Fruit fly (Drosophila melanogaster): ENCODE measurements around the gene Atxn7.
A peak's percentile ranks its signal among the peaks of the same experiment; 100 is the strongest.

The Atxn7 gene

DNA sequence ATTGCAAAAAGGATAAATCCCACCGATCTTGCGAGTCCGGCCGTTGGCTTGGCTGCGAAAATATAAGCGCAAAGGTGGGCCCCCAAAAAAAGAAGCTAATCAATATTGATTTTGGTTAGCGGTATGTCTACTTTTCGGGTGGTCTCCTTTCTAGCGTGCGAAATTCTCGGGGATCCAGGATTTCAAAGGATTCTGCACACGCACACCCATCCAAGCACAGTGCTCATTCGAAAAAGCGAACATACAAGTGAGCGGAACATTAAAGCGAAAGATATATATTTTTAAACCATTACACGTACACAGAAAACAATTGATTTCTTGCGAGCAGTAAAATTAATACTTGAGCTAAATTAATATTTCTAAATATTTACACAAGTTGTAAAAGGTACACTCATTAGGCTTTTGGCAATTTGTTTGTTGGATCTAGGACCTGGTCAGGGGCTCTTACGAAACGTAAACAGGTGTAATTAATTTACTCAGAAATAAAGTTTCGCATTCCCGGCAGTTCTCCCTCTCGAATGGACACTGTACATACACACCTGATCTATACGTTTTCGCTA lies 9.9 kb upstream of the Atxn7 start (continued):
- TF ChIP-seq ac (GFP tag; optimal IDR thresholded peaks at IDR 0.05) (no peak), CG12299 (tag; optimal IDR thresholded peaks at IDR 0.05) (no peak), CG2120 (GFP tag; optimal IDR thresholded peaks at IDR 0.05) (no peak), CG3995 (GFP tag; optimal IDR thresholded peaks at IDR 0.05) (no peak), CG2129 (GFP tag; IDR thresholded peaks at IDR 0.05; ENCODE audit: partially characterized antibody) (no peak), sisA (GFP tag; IDR thresholded peaks at IDR 0.05) (peak; percentile 24; the same call in 1 of the 2 replicates), Bgb (GFP tag; IDR thresholded peaks at IDR 0.05; ENCODE audit: partially characterized antibody) (no peak), CG18262 (tag; optimal IDR thresholded peaks at IDR 0.05) (peak; percentile 11), jumu (GFP tag; optimal IDR thresholded peaks at IDR 0.05) (no peak), bigmax (GFP tag; optimal IDR thresholded peaks at IDR 0.05) (no peak), CG14050 (GFP tag; IDR thresholded peaks at IDR 0.05) (no peak), Asciz (GFP tag; optimal IDR thresholded peaks at IDR 0.05) (no peak), Atf6 (GFP tag; IDR thresholded peaks at IDR 0.05) (0 out of 2 replicates have a peak, but pooled peaks have one; percentile 24), twi (tag; optimal IDR thresholded peaks at IDR 0.05) (no peak), B-H1 (GFP tag; IDR thresholded peaks at IDR 0.05) (no peak), phol (tag; optimal IDR thresholded peaks at IDR 0.05) (no peak), Antp (GFP tag; optimal IDR thresholded peaks at IDR 0.05) (no peak), dpn (GFP tag; optimal IDR thresholded peaks at IDR 0.05) (no peak), Med (GFP tag) (peak; percentile 60), grau (tag; optimal IDR thresholded peaks at IDR 0.05) (peak; percentile 69), inv (GFP tag; IDR thresholded peaks at IDR 0.05; ENCODE audit: partially characterized antibody) (no peak), CG13123 (GFP tag; optimal IDR thresholded peaks at IDR 0.05) (no peak), Dfd (GFP tag; optimal IDR thresholded peaks at IDR 0.05) (no peak), cg (GFP tag; optimal IDR thresholded peaks at IDR 0.05) (peak; percentile 47), seq (GFP tag; IDR thresholded peaks at IDR 0.05) (0 out of 2 replicates have a peak, but pooled peaks have one; percentile 19), Hmr (GFP tag; optimal IDR thresholded peaks at IDR 0.05) (no peak), Rx (GFP tag; IDR thresholded peaks at IDR 0.05) (no peak), CG16813 (GFP tag; IDR thresholded peaks at IDR 0.05; ENCODE audit: partially characterized antibody) (no peak), Gug (GFP tag; IDR thresholded peaks at IDR 0.05) (no peak), HLH4C (GFP tag; IDR thresholded peaks at IDR 0.05; ENCODE audit: partially characterized antibody) (no peak), CG32532 (GFP tag; IDR thresholded peaks at IDR 0.05) (no peak), CG34422 (GFP tag; IDR thresholded peaks at IDR 0.05) (0 out of 3 replicates have a peak, but pooled peaks have one; percentile 19), CG8478 (optimal IDR thresholded peaks at IDR 0.05) (no peak), CG10209 (GFP tag; optimal IDR thresholded peaks at IDR 0.05) (no peak), sc (optimal IDR thresholded peaks at IDR 0.05) (no peak), sc (GFP tag; optimal IDR thresholded peaks at IDR 0.05) (no peak), CG17359 (tag; optimal IDR thresholded peaks at IDR 0.05) (peak; percentile 6), Usf (GFP tag; optimal IDR thresholded peaks at IDR 0.05) (no peak), ftz-f1 (GFP tag; optimal IDR thresholded peaks at IDR 0.05) (no peak), ab (GFP tag; optimal IDR thresholded peaks at IDR 0.05) (no peak), fd102C (GFP tag; optimal IDR thresholded peaks at IDR 0.05) (no peak), gce (GFP tag; IDR thresholded peaks at IDR 0.05) (0 out of 3 replicates have a peak, but pooled peaks have one; percentile 12), CG10565 (GFP tag; optimal IDR thresholded peaks at IDR 0.05) (no peak), yki (optimal IDR thresholded peaks at IDR 0.05) (no peak), CG10959 (GFP tag; IDR thresholded peaks at IDR 0.05) (no peak), rib (GFP tag; IDR thresholded peaks at IDR 0.05) (no peak), fd64A (GFP tag; optimal IDR thresholded peaks at IDR 0.05) (no peak), Fer3 (tag; optimal IDR thresholded peaks at IDR 0.05) (no peak), prd (optimal IDR thresholded peaks at IDR 0.05) (no peak), prd (GFP tag; IDR thresholded peaks at IDR 0.05) (peak; percentile 25; the same call in 1 of the 3 replicates), ara (GFP tag; IDR thresholded peaks at IDR 0.05) (no peak)

All from whole organism, embryonic.